Fruit fly (Drosophila melanogaster) whole organism, embryonic: ENCODE data around the gene Boh1.

ENCODE experiments used
- Antp ChIP-seq: fragments of 200-800 bp; sonication (Bioruptor generic); optimal IDR thresholded peaks from 3 replicates; lab custom pipeline; 2016; ENCODE audit warnings: missing biosample characterization, missing genetic modification characterization
- Bteb2 ChIP-seq: fragments of 200-800 bp; sonication (Bioruptor generic); optimal IDR thresholded peaks from 2 replicates; lab custom pipeline; 2016; ENCODE audit warnings: missing biosample characterization, missing genetic modification characterization
- CG10462 ChIP-seq: fragments of 200-800 bp; sonication (Bioruptor generic); optimal IDR thresholded peaks from 2 replicates; lab custom pipeline; 2016; ENCODE audit warnings: missing biosample characterization, missing genetic modification characterization
- CG12155 ChIP-seq: fragments of 200-800 bp; sonication (Bioruptor generic); optimal IDR thresholded peaks from 3 replicates; lab custom pipeline; 2016; ENCODE audit warnings: missing biosample characterization, missing genetic modification characterization
- CG14710 ChIP-seq: fragments of 200-800 bp; sonication (Bioruptor generic); optimal IDR thresholded peaks from 3 replicates; lab custom pipeline; 2019; ENCODE audit warnings: missing biosample characterization, mild to moderate bottlenecking, missing genetic modification characterization, moderate library complexity
- CG16863 ChIP-seq: fragments of 200-800 bp; sonication (Bioruptor generic); optimal IDR thresholded peaks from 3 replicates; lab custom pipeline; 2016; ENCODE audit warnings: missing biosample characterization, missing genetic modification characterization
- CG17385 ChIP-seq: fragments of 200-800 bp; sonication (Bioruptor generic); optimal IDR thresholded peaks from 3 replicates; lab custom pipeline; 2018; ENCODE audit warnings: missing biosample characterization, mild to moderate bottlenecking, missing genetic modification characterization
- CG17829 ChIP-seq: fragments of 200-800 bp; optimal IDR thresholded peaks from 2 replicates; lab custom pipeline; 2019; ENCODE audit warnings: missing biosample characterization, mild to moderate bottlenecking, missing genetic modification characterization, moderate library complexity
- CG18262 ChIP-seq: fragments of 200-800 bp; optimal IDR thresholded peaks from 3 replicates; lab custom pipeline; 2019; ENCODE audit warnings: missing biosample characterization, mild to moderate bottlenecking, missing genetic modification characterization, moderate library complexity
- CG2678 ChIP-seq: fragments of 200-800 bp; sonication (Bioruptor generic); optimal IDR thresholded peaks from 3 replicates; lab custom pipeline; 2019; ENCODE audit warnings: missing biosample characterization, mild to moderate bottlenecking, missing genetic modification characterization, moderate library complexity
- CG2712 ChIP-seq: fragments of 200-800 bp; optimal IDR thresholded peaks from 3 replicates; lab custom pipeline; 2019; ENCODE audit warnings: missing biosample characterization, mild to moderate bottlenecking, missing genetic modification characterization, moderate library complexity
- CG30020 ChIP-seq: fragments of 200-800 bp; optimal IDR thresholded peaks from 2 replicates; lab custom pipeline; 2019; ENCODE audit warnings: missing biosample characterization, mild to moderate bottlenecking, missing genetic modification characterization, moderate library complexity
- CG30403 ChIP-seq: fragments of 200-800 bp; sonication (Bioruptor generic); optimal IDR thresholded peaks from 3 replicates; lab custom pipeline; 2016; ENCODE audit warnings: missing biosample characterization, missing genetic modification characterization
- CG33213 ChIP-seq: fragments of 200-800 bp; sonication (Bioruptor generic); optimal IDR thresholded peaks from 3 replicates; lab custom pipeline; 2016; ENCODE audit warnings: missing biosample characterization, missing genetic modification characterization
- CG4617 ChIP-seq: fragments of 200-800 bp; sonication (Bioruptor generic); optimal IDR thresholded peaks from 3 replicates; lab custom pipeline; 2016; ENCODE audit warnings: missing biosample characterization, missing genetic modification characterization, borderline replicate concordance
- CG6683 ChIP-seq: fragments of 200-800 bp; sonication (Bioruptor generic); optimal IDR thresholded peaks from 2 replicates; lab custom pipeline; 2017; ENCODE audit warnings: missing biosample characterization, mild to moderate bottlenecking, missing genetic modification characterization, missing genetic modification reagents
- CG7372 ChIP-seq: fragments of 200-800 bp; sonication (Bioruptor generic); IDR thresholded peaks from 2 replicates; pipeline ENCODE4 v1.3.6; 2022; ENCODE audit warnings: missing biosample characterization, missing genetic modification characterization
- CG7839 ChIP-seq: fragments of 200-800 bp; sonication (Bioruptor generic); optimal IDR thresholded peaks from 3 replicates; lab custom pipeline; 2018; ENCODE audit warnings: missing biosample characterization, mild to moderate bottlenecking, missing genetic modification characterization, moderate library complexity
- CG8290 ChIP-seq, 3 experiments: fragments of 200-800 bp; sonication (Bioruptor generic); optimal IDR thresholded peaks; 2 replicates each; lab custom pipeline; 2016 to 2019; ENCODE audit warnings: missing biosample characterization in 3 of 3, missing genetic modification characterization in 3 of 3, mild to moderate bottlenecking in 2 of 3, moderate library complexity in 1 of 3
- CG9727 ChIP-seq: fragments of 200-800 bp; sonication (Bioruptor generic); optimal IDR thresholded peaks from 3 replicates; lab custom pipeline; 2017; ENCODE audit warnings: missing biosample characterization, mild to moderate bottlenecking, missing genetic modification characterization
- Doc3 ChIP-seq: fragments of 200-800 bp; sonication (Bioruptor generic); IDR thresholded peaks from 3 replicates; pipeline ENCODE4 v1.3.6; 2022; ENCODE audit warnings: missing biosample characterization, missing genetic modification characterization; ENCODE audit not compliant: partially characterized antibody
- Drgx ChIP-seq: fragments of 200-800 bp; sonication (Bioruptor generic); IDR thresholded peaks from 2 replicates; pipeline ENCODE4 v1.3.6; 2022; ENCODE audit warnings: missing biosample characterization, missing genetic modification characterization
- Ets97D ChIP-seq: fragments of 200-800 bp; sonication (Bioruptor generic); optimal IDR thresholded peaks from 3 replicates; lab custom pipeline; 2016; ENCODE audit warnings: missing biosample characterization, missing genetic modification characterization
- Fer3 ChIP-seq: fragments of 200-800 bp; sonication (Bioruptor generic); optimal IDR thresholded peaks from 2 replicates; lab custom pipeline; 2018; ENCODE audit warnings: missing biosample characterization, mild to moderate bottlenecking, missing genetic modification characterization, moderate library complexity
- GATAe ChIP-seq: fragments of 200-800 bp; sonication (Bioruptor generic); conservative IDR thresholded peaks from 2 replicates; pipeline ENCODE4 v1.3.6; 2022; ENCODE audit warnings: missing biosample characterization, missing genetic modification characterization
- HmgZ ChIP-seq: fragments of 200-800 bp; sonication (Bioruptor generic); optimal IDR thresholded peaks from 2 replicates; lab custom pipeline; 2018; ENCODE audit warnings: missing biosample characterization, mild to moderate bottlenecking, missing genetic modification characterization
- Jarid2 ChIP-seq: fragments of 200-800 bp; sonication (Bioruptor generic); optimal IDR thresholded peaks from 3 replicates; lab custom pipeline; 2017; ENCODE audit warnings: mild to moderate bottlenecking, missing biosample characterization, missing genetic modification reagents, missing genetic modification characterization
- Max ChIP-seq: fragments of 200-800 bp; sonication (Bioruptor generic); optimal IDR thresholded peaks from 2 replicates; lab custom pipeline; 2016; ENCODE audit warnings: missing biosample characterization, mild to moderate bottlenecking, missing genetic modification characterization
- Med ChIP-seq: fragments of 200-800 bp; sonication (Bioruptor generic); peaks from one replicate; lab custom pipeline; 2016; ENCODE audit warnings: missing biosample characterization, missing genetic modification characterization, mild to moderate bottlenecking, inconsistent platforms, moderate library complexity
- Rfx ChIP-seq: fragments of 200-800 bp; sonication (Bioruptor generic); IDR thresholded peaks from 2 replicates; pipeline ENCODE4 v1.3.6; 2022; ENCODE audit warnings: missing biosample characterization, missing genetic modification characterization
- Six4 ChIP-seq: fragments of 200-800 bp; sonication (Bioruptor generic); optimal IDR thresholded peaks from 2 replicates; lab custom pipeline; 2016; ENCODE audit warnings: missing biosample characterization, missing genetic modification characterization
- Xrp1 ChIP-seq: fragments of 200-800 bp; sonication (Bioruptor generic); IDR thresholded peaks from 2 replicates; pipeline ENCODE4 v1.3.6; 2022; ENCODE audit warnings: missing biosample characterization, missing genetic modification characterization
- bsh ChIP-seq, 2 experiments: fragments of 200-800 bp; sonication (Bioruptor generic); optimal IDR thresholded peaks; 2 replicates each; lab custom pipeline; 2017 to 2018; ENCODE audit warnings: mild to moderate bottlenecking in 2 of 2, missing biosample characterization in 2 of 2, missing genetic modification characterization in 2 of 2, moderate library complexity in 1 of 2
- caup ChIP-seq: fragments of 200-800 bp; sonication (Bioruptor generic); optimal IDR thresholded peaks from 3 replicates; lab custom pipeline; 2017; ENCODE audit warnings: missing biosample characterization, mild to moderate bottlenecking, missing genetic modification characterization, moderate library complexity; ENCODE audit not compliant: severe bottlenecking
- dimm ChIP-seq: fragments of 200-800 bp; sonication (Bioruptor generic); IDR thresholded peaks from 2 replicates; pipeline ENCODE4 v1.3.6; 2022; ENCODE audit warnings: missing biosample characterization, missing genetic modification characterization
- eyg ChIP-seq: fragments of 200-800 bp; sonication (Bioruptor generic); optimal IDR thresholded peaks from 3 replicates; lab custom pipeline; 2016; ENCODE audit warnings: missing biosample characterization, missing genetic modification characterization
- hkb ChIP-seq, 2 experiments: fragments of 200-800 bp in 1 of 2; fragments of >200 bp in 1 of 2; sonication (Bioruptor generic) in 1 of 2; IDR thresholded peaks in 1 of 2; optimal IDR thresholded peaks in 1 of 2; 2 replicates each; pipeline versions ENCODE4 v1.3.6 to Lab custom; 2017 to 2022; ENCODE audit warnings: missing biosample characterization in 1 of 2, missing genetic modification characterization in 1 of 2
- lov ChIP-seq, 2 experiments: fragments of 200-800 bp in 1 of 2; fragments of >200 bp in 1 of 2; sonication (Bioruptor generic) in 1 of 2; IDR thresholded peaks in 1 of 2; optimal IDR thresholded peaks in 1 of 2; 2 replicates in 1 of 2; 3 replicates in 1 of 2; pipeline versions ENCODE4 v1.3.6 to Lab custom; 2017 to 2022; ENCODE audit warnings: missing biosample characterization in 1 of 2, missing genetic modification characterization in 1 of 2
- nmo ChIP-seq: fragments of 200-800 bp; sonication (Bioruptor generic); optimal IDR thresholded peaks from 2 replicates; lab custom pipeline; 2018; ENCODE audit warnings: missing biosample characterization, mild to moderate bottlenecking, missing genetic modification characterization, moderate library complexity
- nom ChIP-seq: fragments of 200-800 bp; sonication (Bioruptor generic); optimal IDR thresholded peaks from 2 replicates; lab custom pipeline; 2017; ENCODE audit warnings: missing biosample characterization, missing genetic modification characterization, mild to moderate bottlenecking, moderate library complexity, missing genetic modification reagents
- odd ChIP-seq: fragments of 200-800 bp; sonication (Bioruptor generic); optimal IDR thresholded peaks from 2 replicates; lab custom pipeline; 2017; ENCODE audit warnings: missing biosample characterization, mild to moderate bottlenecking, missing genetic modification characterization
- ranshi ChIP-seq: fragments of 200-800 bp; sonication (Bioruptor generic); IDR thresholded peaks from 2 replicates; pipeline ENCODE4 v1.3.6; 2022; ENCODE audit warnings: missing biosample characterization, missing genetic modification characterization
- sd ChIP-seq: fragments of 200-800 bp; sonication (Bioruptor generic); optimal IDR thresholded peaks from 3 replicates; lab custom pipeline; 2018; ENCODE audit warnings: missing biosample characterization, mild to moderate bottlenecking, missing genetic modification characterization, moderate library complexity
- sisA ChIP-seq: fragments of 200-800 bp; sonication (Bioruptor generic); IDR thresholded peaks from 2 replicates; pipeline ENCODE4 v1.3.6; 2022; ENCODE audit warnings: missing biosample characterization, missing genetic modification characterization
- sqz ChIP-seq: fragments of 200-800 bp; sonication (Bioruptor generic); optimal IDR thresholded peaks from 3 replicates; lab custom pipeline; 2018; ENCODE audit warnings: missing biosample characterization, mild to moderate bottlenecking, missing genetic modification characterization
- tgo ChIP-seq: fragments of 200-800 bp; sonication (Bioruptor generic); IDR thresholded peaks from 3 replicates; pipeline ENCODE4 v1.3.6; 2022; ENCODE audit warnings: missing biosample characterization, missing genetic modification characterization
- tio ChIP-seq: fragments of 200-800 bp; sonication (Bioruptor generic); optimal IDR thresholded peaks from 2 replicates; lab custom pipeline; 2017; ENCODE audit warnings: missing biosample characterization, missing genetic modification characterization, inconsistent platforms
- trem ChIP-seq: fragments of 200-800 bp; optimal IDR thresholded peaks from 3 replicates; lab custom pipeline; 2019; ENCODE audit warnings: missing biosample characterization, mild to moderate bottlenecking, missing genetic modification characterization, moderate library complexity
- zen ChIP-seq: fragments of 200-800 bp; sonication (Bioruptor generic); optimal IDR thresholded peaks from 3 replicates; lab custom pipeline; 2018; ENCODE audit warnings: missing biosample characterization, mild to moderate bottlenecking, missing genetic modification characterization, moderate library complexity

Gene Boh1

dm6 chr3R:27919385-27919789 lies at the start of gene Boh1 (continued):
- TF ChIP-seq Antp (GFP tag; lab: Kevin White, UChicago) (no peak), CG12155 (peak; percentile 15), CG30403 (GFP tag; lab: Kevin White, UChicago) (peak; percentile 37), zen (tag; lab: Kevin White, UChicago) (peak; percentile 3), Doc3 (no peak), GATAe (GFP tag; lab: Robert Waterston, UW) (no peak), CG14710 (tag; lab: Kevin White, UChicago) (peak; percentile 51), Bteb2 (GFP tag; lab: Kevin White, UChicago) (no peak), CG4617 (GFP tag; lab: Kevin White, UChicago) (no peak), CG17829 (peak; percentile 70), Ets97D (GFP tag; lab: Kevin White, UChicago) (peak; percentile 23), CG2712 (peak; percentile 69), HmgZ (peak; percentile 34), CG2678 (peak; percentile 60), CG8290 (GFP tag; optimal IDR thresholded peaks at IDR 0.05; lab: Kevin White, UChicago) (no peak), CG8290 (tag; optimal IDR thresholded peaks at IDR 0.05; lab: Kevin White, UChicago) (no peak), hkb (optimal IDR thresholded peaks at IDR 0.05; lab: Kevin White, UChicago) (no peak), hkb (GFP tag; IDR thresholded peaks at IDR 0.05; lab: Robert Waterston, UW) (peak; percentile 32; the same call in 1 of the 2 replicates), nmo (GFP tag; lab: Kevin White, UChicago) (peak; percentile 32), CG18262 (tag; lab: Kevin White, UChicago) (peak; percentile 47), Fer3 (tag; lab: Kevin White, UChicago) (peak; percentile 17), nom (GFP tag; lab: Kevin White, UChicago) (no peak), CG17385 (peak; percentile 52), odd (GFP tag; lab: Kevin White, UChicago) (no peak), dimm (GFP tag; lab: Robert Waterston, UW) (no peak), Max (GFP tag; lab: Kevin White, UChicago) (no peak), CG6683 (GFP tag; lab: Kevin White, UChicago) (no peak), tio (GFP tag; lab: Kevin White, UChicago) (no peak), CG9727 (peak; percentile 12), Rfx (GFP tag; lab: Robert Waterston, UW) (0 out of 2 replicates have a peak, but pooled peaks have one; percentile 13), tgo (peak; percentile 24; the same call in 1 of the 3 replicates), Med (GFP tag; lab: Kevin White, UChicago) (peak; percentile 69), Xrp1 (GFP tag; lab: Robert Waterston, UW) (no peak; the same call in 1 of the 2 replicates), CG16863 (GFP tag; lab: Kevin White, UChicago) (no peak), Jarid2 (GFP tag; lab: Kevin White, UChicago) (no peak), sqz (GFP tag; lab: Kevin White, UChicago) (peak; percentile 55), eyg (no peak), lov (optimal IDR thresholded peaks at IDR 0.05; lab: Kevin White, UChicago) (no peak), lov (GFP tag; IDR thresholded peaks at IDR 0.05; lab: Robert Waterston, UW) (no peak), sd (no peak), ranshi (GFP tag; lab: Robert Waterston, UW) (no peak), Drgx (GFP tag; lab: Robert Waterston, UW) (no peak), CG10462 (GFP tag; lab: Kevin White, UChicago) (no peak), CG33213 (GFP tag; lab: Kevin White, UChicago) (peak; percentile 22), trem (peak; percentile 65), bsh (GFP tag; optimal IDR thresholded peaks at IDR 0.05; lab: Kevin White, UChicago) (no peak), caup (peak; percentile 15), Six4 (GFP tag; lab: Kevin White, UChicago) (no peak), CG7839 (tag; lab: Kevin White, UChicago) (peak; percentile 44), CG7372 (no peak), CG30020 (tag; lab: Kevin White, UChicago) (peak; percentile 47), sisA (no peak)
